Fruit fly (Drosophila melanogaster): ENCODE measurements around the gene CG31368.

CG31368 gene

DNA sequence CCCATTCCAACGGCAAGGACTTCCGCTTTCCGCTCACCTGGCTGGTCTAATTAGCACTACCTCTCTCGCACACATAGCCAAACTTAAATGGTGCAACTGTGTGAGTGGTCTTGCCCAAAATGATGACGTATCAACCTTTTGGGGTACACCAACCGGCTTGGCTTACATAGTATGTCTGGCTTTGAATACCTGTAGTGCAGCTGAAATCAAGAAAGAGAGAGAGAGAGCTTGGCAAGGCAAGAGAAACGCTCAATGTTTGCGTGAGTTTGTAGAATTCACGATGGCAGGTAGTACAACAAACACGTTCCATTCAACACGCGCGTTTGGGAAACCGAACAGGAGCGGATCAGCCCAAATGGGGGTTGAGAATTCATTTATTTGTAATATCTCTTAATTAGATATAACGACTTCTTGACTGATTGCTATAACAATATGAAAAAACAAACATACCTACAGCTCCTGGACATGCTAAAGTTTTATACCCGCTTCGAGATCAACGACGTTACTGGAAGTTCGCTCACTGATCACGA lies 5.5 kb downstream of the CG31368 start (continued):
- no peak for TF ChIP-seq pho (GFP tag; optimal IDR thresholded peaks at IDR 0.05)
- TF ChIP-seq HmgZ (tag; optimal IDR thresholded peaks at IDR 0.05): no peak
- TF ChIP-seq peb (GFP tag; IDR thresholded peaks at IDR 0.05): no peak
- TF ChIP-seq Chrac-16 (GFP tag; optimal IDR thresholded peaks at IDR 0.05): no peak
- no peak for TF ChIP-seq H2.0 (GFP tag; IDR thresholded peaks at IDR 0.05)
- peak; percentile 11; the same call in 1 of the 2 replicates for TF ChIP-seq slbo (GFP tag; IDR thresholded peaks at IDR 0.05)
- TF ChIP-seq CG32772 (GFP tag; IDR thresholded peaks at IDR 0.05): no peak
- no peak for TF ChIP-seq jing (GFP tag; optimal IDR thresholded peaks at IDR 0.05)
- TF ChIP-seq CG4360 (GFP tag; IDR thresholded peaks at IDR 0.05): peak; percentile 75
- TF ChIP-seq zf30C (GFP tag; optimal IDR thresholded peaks at IDR 0.05): no peak

DNA sequence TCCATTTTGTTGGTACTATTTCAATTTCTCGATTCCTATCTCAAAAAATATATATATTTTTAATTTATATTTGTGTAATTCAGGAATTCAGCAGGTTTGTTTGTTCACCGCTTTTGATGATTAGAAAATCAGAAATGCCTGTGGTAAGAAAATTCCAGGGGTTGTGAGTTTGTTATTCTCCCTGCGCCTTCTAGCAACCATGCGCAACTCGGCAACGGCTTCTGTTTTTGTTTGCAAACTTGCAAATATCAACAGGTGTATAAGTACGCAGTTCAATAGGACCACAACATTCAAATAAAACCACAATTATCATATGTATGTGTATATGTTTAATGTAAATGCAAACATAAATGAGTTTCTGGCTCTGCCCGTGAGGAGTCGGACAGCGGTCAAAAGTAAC lies 10.6 kb downstream of the CG31368 start, which contains the start of gene Dnali1:
Dnali1 (minus strand) TSS at position 101 of the 400 bp plus-strand sequence.
- TF ChIP-seq Meics (GFP tag; optimal IDR thresholded peaks at IDR 0.05): no peak
- no peak for TF ChIP-seq dati (GFP tag; IDR thresholded peaks at IDR 0.05)
- TF ChIP-seq Jarid2 (GFP tag; optimal IDR thresholded peaks at IDR 0.05): no peak

- TF ChIP-seq CG8290 (GFP tag; optimal IDR thresholded peaks at IDR 0.05) (no peak), CG8290 (tag; optimal IDR thresholded peaks at IDR 0.05) (no peak), btn (GFP tag; optimal IDR thresholded peaks at IDR 0.05) (no peak), D19A (tag; optimal IDR thresholded peaks at IDR 0.05) (no peak), CG4404 (GFP tag; IDR thresholded peaks at IDR 0.05) (no peak), gem (tag; optimal IDR thresholded peaks at IDR 0.05) (no peak), her (GFP tag; optimal IDR thresholded peaks at IDR 0.05) (no peak), tin (GFP tag; optimal IDR thresholded peaks at IDR 0.05) (no peak), CG6854 (GFP tag; optimal IDR thresholded peaks at IDR 0.05) (no peak), wdn (GFP tag; IDR thresholded peaks at IDR 0.05) (no peak), CG16815 (GFP tag; optimal IDR thresholded peaks at IDR 0.05) (no peak), tll (GFP tag; optimal IDR thresholded peaks at IDR 0.05) (no peak), C15 (GFP tag; IDR thresholded peaks at IDR 0.05) (no peak), ato (GFP tag; IDR thresholded peaks at IDR 0.05; ENCODE audit: partially characterized antibody) (no peak), eyg (GFP tag; optimal IDR thresholded peaks at IDR 0.05) (no peak), CG8281 (tag; optimal IDR thresholded peaks at IDR 0.05) (no peak)
Observed at dm6 chr3R:11897282-11897681, 14.7 kb downstream of the CG31368 start, which contains the start of gene CG34307. Gene CG34307 (plus strand): TSS chr3R:11897582.

dm6 chr3R:11902893-11903292 lies 20.3 kb downstream of the CG31368 start:
- no peak for TF ChIP-seq cg (GFP tag; optimal IDR thresholded peaks at IDR 0.05)
- TF ChIP-seq insv (GFP tag; optimal IDR thresholded peaks at IDR 0.05): no peak
- no peak for TF ChIP-seq Ptx1 (GFP tag; IDR thresholded peaks at IDR 0.05)
- no peak for TF ChIP-seq CG5953 (GFP tag; IDR thresholded peaks at IDR 0.05)
- TF ChIP-seq caup (GFP tag; optimal IDR thresholded peaks at IDR 0.05; ENCODE audit: severe bottlenecking): no peak
- TF ChIP-seq CG9609 (GFP tag; optimal IDR thresholded peaks at IDR 0.05): no peak
- TF ChIP-seq hkb (optimal IDR thresholded peaks at IDR 0.05): no peak
- no peak for TF ChIP-seq hkb (GFP tag; IDR thresholded peaks at IDR 0.05)
- no peak for TF ChIP-seq Vsx1 (GFP tag; optimal IDR thresholded peaks at IDR 0.05)
- no peak for TF ChIP-seq Hmr (GFP tag; optimal IDR thresholded peaks at IDR 0.05)
- no peak for TF ChIP-seq Scr (GFP tag; IDR thresholded peaks at IDR 0.05; ENCODE audit: partially characterized antibody)
- no peak for TF ChIP-seq CG4328 (GFP tag; optimal IDR thresholded peaks at IDR 0.05)
- no peak for TF ChIP-seq TFAM (GFP tag; optimal IDR thresholded peaks at IDR 0.05)

Data from whole organism, embryonic.